Worm (Caenorhabditis elegans): ENCODE data around the gene flcn-1.
A peak's percentile ranks its signal among the peaks of the same experiment; 100 is the strongest.

The flcn-1 gene

DNA sequence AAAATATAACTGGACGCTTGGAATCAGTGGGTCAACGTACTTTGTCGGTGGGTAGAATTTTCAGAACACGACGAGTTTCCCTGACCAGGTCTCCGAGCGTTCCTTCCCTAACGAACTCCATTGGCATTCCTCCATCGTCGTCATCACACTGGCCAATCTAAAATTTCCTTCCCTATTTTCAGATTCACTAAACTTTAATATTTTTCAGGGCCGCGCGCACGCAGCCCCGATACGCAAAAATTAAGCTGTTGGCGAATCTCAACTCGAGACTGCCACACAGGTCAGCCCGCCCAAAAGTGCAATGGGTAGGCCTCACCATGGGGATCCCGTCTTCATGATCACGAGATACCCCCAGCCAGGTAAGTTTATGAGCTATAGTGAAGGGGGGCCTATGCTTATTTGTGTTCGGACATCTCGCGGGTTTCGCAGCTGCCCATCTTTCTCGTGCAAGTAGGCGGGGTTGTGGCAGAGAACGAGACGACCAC is 39.7 kb downstream of the flcn-1 start:
- TF ChIP-seq pqm-1 (tag; optimal IDR thresholded peaks at IDR 0.05) (peak; percentile 44), ZK546.5 (tag; optimal IDR thresholded peaks at IDR 0.05) (no peak), nhr-25 (tag; optimal IDR thresholded peaks at IDR 0.05) (peak; percentile 67), daf-12 (tag; optimal IDR thresholded peaks at IDR 0.05) (peak; percentile 5), skn-1 (tag; optimal IDR thresholded peaks at IDR 0.05) (no peak), eor-1 (tag; optimal IDR thresholded peaks at IDR 0.05) (no peak), lin-39 (tag; optimal IDR thresholded peaks at IDR 0.05) (peak; percentile 81), ztf-4 (tag; optimal IDR thresholded peaks at IDR 0.05) (no peak), nfya-1 (tag; optimal IDR thresholded peaks at IDR 0.05; ENCODE audit: insufficient read depth) (peak; percentile 66), mml-1 (tag; optimal IDR thresholded peaks at IDR 0.05) (no peak), lin-15B (tag; optimal IDR thresholded peaks at IDR 0.05) (peak; percentile 65), nhr-11 (tag; optimal IDR thresholded peaks at IDR 0.05) (no peak), mdl-1 (tag; optimal IDR thresholded peaks at IDR 0.05) (no peak), pha-4 (tag; optimal IDR thresholded peaks at IDR 0.05) (peak; percentile 39), elt-3 (tag; optimal IDR thresholded peaks at IDR 0.05) (peak in 1 of 3 experiments; percentile 25), ceh-9 (tag; optimal IDR thresholded peaks at IDR 0.05) (no peak), ceh-28 (tag; optimal IDR thresholded peaks at IDR 0.05) (peak; percentile 61), jun-1 (tag; optimal IDR thresholded peaks at IDR 0.05) (peak; percentile 3), hmg-11 (tag; optimal IDR thresholded peaks at IDR 0.05) (peak; percentile 5), fkh-2 (tag; optimal IDR thresholded peaks at IDR 0.05) (no peak), snpc-4 (tag; optimal IDR thresholded peaks at IDR 0.05) (peak; percentile 99), nhr-12 (tag; optimal IDR thresholded peaks at IDR 0.05) (no peak), elt-2 (tag; optimal IDR thresholded peaks at IDR 0.05) (peak; percentile 23), nhr-67 (tag; optimal IDR thresholded peaks at IDR 0.05) (no peak), lsy-12 (tag; optimal IDR thresholded peaks at IDR 0.05) (peak; percentile 72), nhr-23 (tag; optimal IDR thresholded peaks at IDR 0.05) (peak; percentile 49), nhr-77 (tag; optimal IDR thresholded peaks at IDR 0.05) (peak; percentile 73), sea-2 (GFP tag; optimal IDR thresholded peaks at IDR 0.05) (no peak), ztf-11 (tag; optimal IDR thresholded peaks at IDR 0.05) (no peak), nhr-237 (tag; optimal IDR thresholded peaks at IDR 0.05) (no peak), nhr-43 (tag; optimal IDR thresholded peaks at IDR 0.05; ENCODE audit: poor library complexity, severe bottlenecking) (peak; percentile 62), ceh-82 (tag; optimal IDR thresholded peaks at IDR 0.05) (peak; percentile 48), ama-1 (optimal IDR thresholded peaks at IDR 0.05) (peak; percentile 97), tbx-2 (tag; optimal IDR thresholded peaks at IDR 0.05) (peak; percentile 48), R02D3.7 (tag; optimal IDR thresholded peaks at IDR 0.05) (peak; percentile 83)

DNA sequence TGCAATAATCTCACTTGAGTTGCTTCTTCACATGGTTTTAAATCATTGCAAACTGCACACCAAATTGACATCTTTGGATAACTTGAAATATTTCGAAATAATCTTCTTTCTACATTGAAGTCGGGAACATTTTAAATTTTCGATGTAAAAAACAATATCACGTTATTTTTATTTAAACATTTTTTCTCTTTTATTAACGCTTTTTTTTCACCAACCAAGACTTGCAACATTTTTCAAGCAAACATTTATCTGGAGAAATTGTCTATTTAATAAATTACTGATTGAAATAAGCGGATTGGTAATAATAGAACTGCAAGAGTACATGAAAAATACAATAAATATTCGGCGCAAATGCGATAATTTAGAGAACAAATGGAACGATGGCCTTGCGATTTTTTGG is 42.0 kb downstream of the flcn-1 start, which contains the start of gene C15F1.5:
TSS of gene C15F1.5 (minus strand) at position 101 of the 400 bp plus-strand sequence.
- no peak for TF ChIP-seq pqm-1 (tag; optimal IDR thresholded peaks at IDR 0.05)
- no peak for TF ChIP-seq lin-15B (tag; optimal IDR thresholded peaks at IDR 0.05)
- TF ChIP-seq zag-1 (tag; optimal IDR thresholded peaks at IDR 0.05) = no peak
- no peak for TF ChIP-seq aly-2 (tag; optimal IDR thresholded peaks at IDR 0.05)
- no peak for TF ChIP-seq pha-4 (tag; optimal IDR thresholded peaks at IDR 0.05)
- no peak for TF ChIP-seq ama-1 (optimal IDR thresholded peaks at IDR 0.05)
- TF ChIP-seq lin-39 (tag; optimal IDR thresholded peaks at IDR 0.05) = no peak
- TF ChIP-seq fkh-10 (GFP tag; optimal IDR thresholded peaks at IDR 0.05) = no peak
- no peak for TF ChIP-seq lsy-12 (tag; optimal IDR thresholded peaks at IDR 0.05)

DNA sequence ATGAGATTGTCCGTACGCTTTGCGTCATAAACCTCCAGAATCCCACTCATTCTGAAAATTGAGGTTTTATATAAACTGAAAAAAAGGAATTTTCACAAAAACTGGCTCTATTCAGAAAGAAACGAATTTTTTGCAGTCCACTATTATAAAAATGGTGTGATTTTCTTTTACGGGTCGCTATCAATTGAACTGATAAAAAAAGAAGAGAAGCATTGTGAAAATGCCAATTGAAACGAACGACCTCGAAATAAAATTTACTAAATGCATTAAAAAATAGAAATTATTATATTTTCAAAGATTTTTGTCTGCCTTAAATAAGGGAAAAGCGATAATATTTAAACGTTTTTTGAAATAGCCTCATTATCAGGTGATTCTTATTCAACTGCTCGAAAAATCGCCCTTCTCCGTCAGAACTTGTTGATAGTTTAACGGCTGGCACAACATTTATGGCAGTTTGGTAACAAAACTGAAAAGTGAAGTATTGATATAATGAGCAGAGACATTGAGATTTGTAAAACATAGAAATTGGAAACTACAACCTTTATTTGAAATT is 43.7 kb downstream of the flcn-1 start, which contains the start of gene art-1:
TSS of gene art-1 (minus strand) at position 51 of the 553 bp plus-strand sequence.
- TF ChIP-seq ama-1 (optimal IDR thresholded peaks at IDR 0.05) = peak; percentile 2
- TF ChIP-seq nhr-77 (tag; optimal IDR thresholded peaks at IDR 0.05) = no peak
- TF ChIP-seq nhr-76 (tag; optimal IDR thresholded peaks at IDR 0.05) = no peak
- TF ChIP-seq ceh-16 (tag; optimal IDR thresholded peaks at IDR 0.05) = no peak
- TF ChIP-seq fkh-2 (tag; optimal IDR thresholded peaks at IDR 0.05) = no peak
- no peak for TF ChIP-seq nhr-43 (tag; optimal IDR thresholded peaks at IDR 0.05; ENCODE audit: poor library complexity, severe bottlenecking)
- no peak for TF ChIP-seq mdl-1 (tag; optimal IDR thresholded peaks at IDR 0.05)
- no peak for TF ChIP-seq nhr-28 (tag; optimal IDR thresholded peaks at IDR 0.05)
- no peak for TF ChIP-seq ceh-82 (tag; optimal IDR thresholded peaks at IDR 0.05)
- TF ChIP-seq unc-39 (tag; optimal IDR thresholded peaks at IDR 0.05) = no peak
- TF ChIP-seq ceh-28 (tag; optimal IDR thresholded peaks at IDR 0.05) = no peak
- TF ChIP-seq nhr-23 (tag; optimal IDR thresholded peaks at IDR 0.05) = no peak
- TF ChIP-seq aly-2 (tag; optimal IDR thresholded peaks at IDR 0.05) = no peak
- TF ChIP-seq nhr-237 (tag; optimal IDR thresholded peaks at IDR 0.05) = no peak
- peak; percentile 31 for TF ChIP-seq pha-4 (tag; optimal IDR thresholded peaks at IDR 0.05)
- TF ChIP-seq ceh-9 (tag; optimal IDR thresholded peaks at IDR 0.05) = no peak
- no peak for TF ChIP-seq jun-1 (tag; optimal IDR thresholded peaks at IDR 0.05)
- TF ChIP-seq tbx-2 (tag; optimal IDR thresholded peaks at IDR 0.05) = no peak
- TF ChIP-seq nhr-25 (tag; optimal IDR thresholded peaks at IDR 0.05) = no peak
- no peak for TF ChIP-seq daf-12 (tag; optimal IDR thresholded peaks at IDR 0.05)
- no peak for TF ChIP-seq fos-1 (tag; optimal IDR thresholded peaks at IDR 0.05)
- TF ChIP-seq egl-5 (tag; optimal IDR thresholded peaks at IDR 0.05) = no peak
- no peak for TF ChIP-seq nhr-11 (tag; optimal IDR thresholded peaks at IDR 0.05)
- peak; percentile 47 for TF ChIP-seq elt-2 (tag; optimal IDR thresholded peaks at IDR 0.05)
- TF ChIP-seq elt-3 (tag; optimal IDR thresholded peaks at IDR 0.05) = no peak

Measured in whole organism, L3 larva.